Fruit fly (Drosophila melanogaster): ENCODE results near the gene mdu.

- TF ChIP-seq Myc (optimal IDR thresholded peaks at IDR 0.05) = no peak
- no peak for TF ChIP-seq psq (optimal IDR thresholded peaks at IDR 0.05)
These were observed 43.8 kb downstream of the mdu start for dm6 chrX:12540770-12541169.
